Worm (Caenorhabditis elegans) whole organism, young adult: ENCODE data around the gene fbxb-83.

Source experiments
- B0035.1 ChIP-seq: sonication (generic microtip); optimal IDR thresholded peaks from 2 replicates; lab custom pipeline; 2016; ENCODE audit warnings: missing genetic modification characterization, mild to moderate bottlenecking, missing compliant biosample characterization, missing genotype, missing genetic modification reagents
- B0336.3 ChIP-seq: fragments of 200-800 bp; sonication (Bioruptor generic); IDR thresholded peaks from 2 replicates; pipeline ENCODE4 v1.3.6; 2022; ENCODE audit warnings: missing genetic modification characterization, missing compliant biosample characterization
- C06A6.2 ChIP-seq: fragments of 200-800 bp; sonication (Bioruptor generic); conservative IDR thresholded peaks from 2 replicates; pipeline ENCODE4 v1.3.6; 2022; ENCODE audit warnings: missing genetic modification characterization, missing compliant biosample characterization
- D2030.7 ChIP-seq: fragments of 200-800 bp; sonication (Bioruptor generic); IDR thresholded peaks from 2 replicates; pipeline ENCODE4 v1.3.6; 2022; ENCODE audit warnings: missing genetic modification reagents, missing genetic modification characterization, missing compliant biosample characterization
- F10E7.11 ChIP-seq: sonication (generic microtip); optimal IDR thresholded peaks from 2 replicates; lab custom pipeline; 2017; ENCODE audit warnings: mild to moderate bottlenecking, missing genetic modification characterization, moderate library complexity, missing compliant biosample characterization
- F23B12.7 ChIP-seq: sonication (generic microtip); optimal IDR thresholded peaks from 2 replicates; lab custom pipeline; 2017; ENCODE audit warnings: missing genetic modification characterization, mild to moderate bottlenecking, missing compliant biosample characterization, antibody characterized with exemption, moderate library complexity; ENCODE audit not compliant: insufficient read depth
- F37B4.10 ChIP-seq: fragments of 200-800 bp; sonication (Bioruptor generic); IDR thresholded peaks from 2 replicates; pipeline ENCODE4 v1.3.6; 2022; ENCODE audit warnings: missing genetic modification characterization, missing compliant biosample characterization
- F57C9.4 ChIP-seq: sonication (generic microtip); optimal IDR thresholded peaks from 2 replicates; lab custom pipeline; 2017; ENCODE audit warnings: mild to moderate bottlenecking, missing genetic modification characterization, missing compliant biosample characterization
- Y67H2A.10 ChIP-seq: fragments of 200-800 bp; sonication (Bioruptor generic); conservative IDR thresholded peaks from 2 replicates; pipeline ENCODE4 v1.3.6; 2022; ENCODE audit warnings: missing genetic modification reagents, missing genetic modification characterization, missing compliant biosample characterization
- Y95B8A.8 ChIP-seq: fragments of 200-800 bp; sonication (Bioruptor generic); IDR thresholded peaks from 2 replicates; pipeline ENCODE4 v1.3.6; 2022; ENCODE audit warnings: missing genetic modification reagents, missing genetic modification characterization, missing compliant biosample characterization
- atf-7 ChIP-seq: sonication (generic microtip); optimal IDR thresholded peaks from 2 replicates; lab custom pipeline; 2017; ENCODE audit warnings: mild to moderate bottlenecking, missing genetic modification characterization, missing compliant biosample characterization
- attf-3 ChIP-seq: fragments of 200-800 bp; sonication (Bioruptor generic); conservative IDR thresholded peaks from 2 replicates; pipeline ENCODE4 v1.3.6; 2022; ENCODE audit warnings: missing genetic modification reagents, missing genetic modification characterization, missing compliant biosample characterization
- attf-5 ChIP-seq: fragments of 200-800 bp; sonication (Bioruptor generic); optimal IDR thresholded peaks from 2 replicates; lab custom pipeline; 2018; ENCODE audit warnings: mild to moderate bottlenecking, missing genetic modification characterization, missing compliant biosample characterization
- bed-1 ChIP-seq: fragments of 200-800 bp; sonication (Bioruptor generic); IDR thresholded peaks from 2 replicates; pipeline ENCODE4 v1.3.6; 2022; ENCODE audit warnings: missing genetic modification reagents, missing genetic modification characterization, missing compliant biosample characterization
- ceh-40 ChIP-seq: fragments of 200-800 bp; sonication (Bioruptor generic); IDR thresholded peaks from 2 replicates; pipeline ENCODE4 v1.3.6; 2022; ENCODE audit warnings: missing genetic modification characterization, missing compliant biosample characterization
- ceh-79 ChIP-seq: sonication (generic microtip); optimal IDR thresholded peaks from 2 replicates; lab custom pipeline; 2017; ENCODE audit warnings: mild to moderate bottlenecking, missing genetic modification characterization, missing compliant biosample characterization
- ceh-91 ChIP-seq: fragments of 200-800 bp; sonication (Bioruptor generic); IDR thresholded peaks from 2 replicates; pipeline ENCODE4 v1.3.6; 2022; ENCODE audit warnings: missing genetic modification reagents, missing genetic modification characterization, missing compliant biosample characterization
- chd-7 ChIP-seq: sonication (generic microtip); optimal IDR thresholded peaks from 2 replicates; lab custom pipeline; 2016; ENCODE audit warnings: mild to moderate bottlenecking, missing genetic modification characterization, moderate library complexity, missing compliant biosample characterization
- egl-44 ChIP-seq: fragments of 200-800 bp; sonication (Bioruptor generic); IDR thresholded peaks from 2 replicates; pipeline ENCODE4 v1.3.6; 2022; ENCODE audit warnings: missing genetic modification reagents, missing genetic modification characterization, missing compliant biosample characterization
- egrh-3 ChIP-seq: fragments of 200-800 bp; sonication (Bioruptor generic); IDR thresholded peaks from 2 replicates; pipeline ENCODE4 v1.3.6; 2022; ENCODE audit warnings: missing genetic modification reagents, missing genetic modification characterization, missing compliant biosample characterization
- fkh-3 ChIP-seq: sonication (generic microtip); optimal IDR thresholded peaks from 2 replicates; lab custom pipeline; 2016; ENCODE audit warnings: mild to moderate bottlenecking, missing genetic modification characterization, missing compliant biosample characterization
- gei-17 ChIP-seq: fragments of 200-800 bp; sonication (Bioruptor generic); optimal IDR thresholded peaks from 2 replicates; lab custom pipeline; 2018; ENCODE audit warnings: mild to moderate bottlenecking, missing genetic modification characterization, missing compliant biosample characterization
- hmg-1.2 ChIP-seq: fragments of 200-800 bp; sonication (Bioruptor generic); IDR thresholded peaks from 2 replicates; pipeline ENCODE4 v1.3.6; 2022; ENCODE audit warnings: missing genetic modification reagents, missing genetic modification characterization, missing compliant biosample characterization
- let-607 ChIP-seq, 2 experiments: fragments of 200-800 bp in 1 of 2; sonication (Bioruptor generic) in 1 of 2; sonication (generic microtip) in 1 of 2; optimal IDR thresholded peaks; 2 replicates each; lab custom pipeline; 2016 to 2018; ENCODE audit warnings: mild to moderate bottlenecking in 2 of 2, missing compliant biosample characterization in 2 of 2, missing genetic modification characterization in 2 of 2, moderate library complexity in 2 of 2, missing genotype in 1 of 2
- lin-35 ChIP-seq, 3 experiments: fragments of 150-350 bp in 2 of 3; sonication (generic microtip) in 1 of 3; optimal IDR thresholded peaks; 2 replicates each; lab custom pipeline; 2014 to 2018; ENCODE audit warnings: missing biosample characterization in 3 of 3, missing genetic modification characterization in 3 of 3, missing genetic modification reagents in 3 of 3
- lin-40 ChIP-seq: sonication (generic microtip); optimal IDR thresholded peaks from 2 replicates; lab custom pipeline; 2016; ENCODE audit warnings: missing genetic modification characterization, mild to moderate bottlenecking, missing compliant biosample characterization, missing genotype, missing genetic modification reagents
- lsl-1 ChIP-seq: fragments of 200-800 bp; sonication (Bioruptor generic); optimal IDR thresholded peaks from 2 replicates; lab custom pipeline; 2018; ENCODE audit warnings: mild to moderate bottlenecking, missing genetic modification characterization, moderate library complexity, missing compliant biosample characterization
- madf-10 ChIP-seq: sonication (generic microtip); optimal IDR thresholded peaks from 2 replicates; lab custom pipeline; 2016; ENCODE audit warnings: mild to moderate bottlenecking, missing genetic modification characterization, missing compliant biosample characterization
- madf-3 ChIP-seq: fragments of 200-800 bp; sonication (Bioruptor generic); IDR thresholded peaks from 2 replicates; pipeline ENCODE4 v1.3.6; 2022; ENCODE audit warnings: missing genetic modification reagents, missing genetic modification characterization, missing compliant biosample characterization
- madf-6 ChIP-seq: fragments of 200-800 bp; sonication (Bioruptor generic); IDR thresholded peaks from 2 replicates; pipeline ENCODE4 v1.3.6; 2022; ENCODE audit warnings: missing genetic modification reagents, missing genetic modification characterization, missing compliant biosample characterization
- mcd-1 ChIP-seq: fragments of 200-800 bp; sonication (Bioruptor generic); IDR thresholded peaks from 2 replicates; pipeline ENCODE4 v1.3.6; 2022; ENCODE audit warnings: missing genetic modification reagents, missing genetic modification characterization, missing compliant biosample characterization
- mel-28 ChIP-seq: sonication (generic microtip); optimal IDR thresholded peaks from 2 replicates; lab custom pipeline; 2016; ENCODE audit warnings: borderline replicate concordance, mild to moderate bottlenecking, missing genetic modification characterization, missing compliant biosample characterization
- nhr-27 ChIP-seq: fragments of 200-800 bp; sonication (Bioruptor generic); optimal IDR thresholded peaks from 2 replicates; lab custom pipeline; 2018; ENCODE audit warnings: mild to moderate bottlenecking, missing genetic modification characterization, moderate library complexity, missing compliant biosample characterization
- nhr-80 ChIP-seq: sonication (generic microtip); optimal IDR thresholded peaks from 2 replicates; lab custom pipeline; 2016; ENCODE audit warnings: missing genetic modification characterization, missing compliant biosample characterization
- pbrm-1 ChIP-seq: fragments of 200-800 bp; sonication (Bioruptor generic); IDR thresholded peaks from 2 replicates; pipeline ENCODE4 v1.3.6; 2022; ENCODE audit warnings: missing genetic modification reagents, missing genetic modification characterization, missing compliant biosample characterization
- rec-8 ChIP-seq, 2 experiments: sonication (generic microtip); optimal IDR thresholded peaks; 2 replicates each; lab custom pipeline; 2016; ENCODE audit warnings: mild to moderate bottlenecking in 2 of 2, missing genetic modification characterization in 2 of 2, missing genetic modification reagents in 2 of 2, missing genotype in 2 of 2, missing biosample characterization in 1 of 2, missing compliant biosample characterization in 1 of 2, moderate library complexity in 1 of 2
- snpc-1.1 ChIP-seq: sonication (generic microtip); optimal IDR thresholded peaks from 2 replicates; lab custom pipeline; 2017; ENCODE audit warnings: missing genetic modification characterization, mild to moderate bottlenecking, missing compliant biosample characterization, antibody characterized with exemption, moderate library complexity, missing genotype, missing genetic modification reagents; ENCODE audit not compliant: insufficient read depth
- snpc-1.3 ChIP-seq: sonication (generic microtip); optimal IDR thresholded peaks from 2 replicates; lab custom pipeline; 2017; ENCODE audit warnings: missing genetic modification characterization, mild to moderate bottlenecking, missing compliant biosample characterization, antibody characterized with exemption, moderate library complexity, missing genotype, missing genetic modification reagents; ENCODE audit not compliant: insufficient read depth
- snpc-4 ChIP-seq, 5 experiments: fragments of 150-350 bp in 1 of 5; sonication (generic microtip) in 4 of 5; optimal IDR thresholded peaks; 2 replicates each; lab custom pipeline; 2014 to 2018; ENCODE audit warnings: missing genetic modification characterization in 5 of 5, missing biosample characterization in 3 of 5, antibody characterized with exemption in 2 of 5, mild to moderate bottlenecking in 2 of 5, missing compliant biosample characterization in 2 of 5, missing genotype in 2 of 5, moderate library complexity in 2 of 5, missing genetic modification reagents in 1 of 5
- somi-1 ChIP-seq: fragments of 200-800 bp; sonication (Bioruptor generic); optimal IDR thresholded peaks from 2 replicates; lab custom pipeline; 2018; ENCODE audit warnings: mild to moderate bottlenecking, missing genetic modification characterization, missing compliant biosample characterization
- unc-62 ChIP-seq: fragments of 150-350 bp; optimal IDR thresholded peaks from 2 replicates; lab custom pipeline; 2014; ENCODE audit warnings: missing biosample characterization, missing genetic modification reagents, missing genetic modification characterization
- ztf-22 ChIP-seq: fragments of 200-800 bp; sonication (Bioruptor generic); optimal IDR thresholded peaks from 2 replicates; lab custom pipeline; 2018; ENCODE audit warnings: mild to moderate bottlenecking, missing genetic modification characterization, moderate library complexity, missing compliant biosample characterization
- ztf-25 ChIP-seq: fragments of 200-800 bp; sonication (Bioruptor generic); IDR thresholded peaks from 2 replicates; pipeline ENCODE4 v1.3.6; 2022; ENCODE audit warnings: missing genetic modification reagents, missing genetic modification characterization, missing compliant biosample characterization

The fbxb-83 gene

DNA sequence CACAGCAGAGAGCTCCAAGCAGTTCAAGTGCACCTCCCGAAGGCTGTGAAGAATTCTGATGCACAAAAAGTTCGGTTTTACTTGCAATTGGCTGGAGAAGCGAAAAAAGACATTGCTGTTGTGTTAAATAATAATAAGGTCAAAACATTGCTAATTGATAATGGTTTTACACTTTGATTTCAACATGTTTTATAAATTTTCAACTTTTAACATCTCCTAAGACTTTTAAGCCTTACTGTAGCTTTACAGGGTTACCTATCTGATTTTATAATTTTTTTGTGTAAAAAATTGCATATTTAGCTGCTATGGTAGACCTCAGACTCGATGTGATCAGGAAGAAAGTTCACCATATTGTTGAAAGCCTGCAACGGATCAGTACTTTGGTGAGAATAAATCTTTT lies 10.8 kb downstream of the fbxb-83 start, which contains the start of gene pals-25:
Gene pals-25 (plus strand): TSS at position 301 of the 400 bp plus-strand sequence.
- no peak for TF ChIP-seq B0035.1
- TF ChIP-seq attf-3 (GFP tag; lab: Robert Waterston, UW) = no peak
- no peak for TF ChIP-seq F57C9.4 (tag; lab: Kevin White, UChicago)
- TF ChIP-seq gei-17 (GFP tag; lab: Kevin White, UChicago) = no peak
- TF ChIP-seq snpc-1.3 (tag; lab: Kevin White, UChicago) = no peak
- no peak for TF ChIP-seq ceh-91 (GFP tag; lab: Robert Waterston, UW)
- no peak for TF ChIP-seq lin-40 (tag; lab: Kevin White, UChicago)
- no peak for TF ChIP-seq somi-1 (GFP tag; lab: Kevin White, UChicago)
- TF ChIP-seq rec-8 (tag; optimal IDR thresholded peaks at IDR 0.05; lab: Kevin White, UChicago) = no peak
- TF ChIP-seq ceh-79 (tag; lab: Kevin White, UChicago) = no peak
- TF ChIP-seq madf-10 = no peak
- no peak for TF ChIP-seq madf-6
- TF ChIP-seq unc-62 (GFP tag; lab: Kevin White, UChicago) = no peak
- no peak for TF ChIP-seq madf-3 (GFP tag; lab: Robert Waterston, UW)
- TF ChIP-seq D2030.7 (GFP tag; lab: Robert Waterston, UW) = no peak
- no peak for TF ChIP-seq fkh-3
- TF ChIP-seq lsl-1 = no peak
- TF ChIP-seq B0336.3 = no peak
- TF ChIP-seq pbrm-1 (GFP tag; lab: Robert Waterston, UW) = no peak
- TF ChIP-seq chd-7 (tag; lab: Kevin White, UChicago) = no peak

DNA sequence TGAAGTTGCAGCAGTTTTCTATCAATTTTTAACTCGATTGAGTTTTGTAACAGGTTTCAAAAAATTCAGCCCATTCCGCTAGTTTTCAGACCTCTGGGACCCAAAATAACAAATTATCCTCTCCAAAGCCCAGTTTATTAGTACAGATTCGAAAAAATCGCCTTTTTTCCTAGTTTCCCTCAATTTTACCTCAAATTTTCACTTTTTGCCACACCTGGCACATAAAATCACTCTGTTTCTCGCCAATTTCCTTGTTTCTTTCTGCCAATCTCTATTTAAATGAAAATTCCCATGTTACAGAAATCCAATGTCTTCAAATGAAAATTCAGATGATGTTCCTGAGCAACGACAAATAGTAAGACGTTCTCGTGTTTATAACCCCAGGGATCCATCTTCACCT lies 12.9 kb downstream of the fbxb-83 start, which contains the start of gene pals-22:
Gene pals-22 (plus strand): TSS at position 301 of the 400 bp plus-strand sequence.
- TF ChIP-seq B0035.1 (no peak), snpc-4 (GFP tag; optimal IDR thresholded peaks at IDR 0.05; lab: Kevin White, UChicago) (no peak), snpc-4 (tag; optimal IDR thresholded peaks at IDR 0.05; lab: Kevin White, UChicago) (no peak), snpc-1.1 (tag; lab: Kevin White, UChicago) (no peak), F23B12.7 (tag; lab: Kevin White, UChicago) (no peak), egrh-3 (no peak), egl-44 (GFP tag; lab: Robert Waterston, UW) (no peak), ztf-22 (GFP tag; lab: Kevin White, UChicago) (no peak), nhr-80 (no peak), fkh-3 (no peak), attf-3 (GFP tag; lab: Robert Waterston, UW) (no peak), F37B4.10 (GFP tag; lab: Robert Waterston, UW) (no peak), C06A6.2 (no peak), atf-7 (tag; lab: Kevin White, UChicago) (no peak), hmg-1.2 (GFP tag; lab: Robert Waterston, UW) (no peak), somi-1 (GFP tag; lab: Kevin White, UChicago) (no peak), Y95B8A.8 (GFP tag; lab: Robert Waterston, UW) (no peak), ztf-25 (GFP tag; lab: Robert Waterston, UW) (no peak), let-607 (tag; optimal IDR thresholded peaks at IDR 0.05; lab: Kevin White, UChicago) (no peak), nhr-27 (tag; lab: Kevin White, UChicago) (no peak)

DNA sequence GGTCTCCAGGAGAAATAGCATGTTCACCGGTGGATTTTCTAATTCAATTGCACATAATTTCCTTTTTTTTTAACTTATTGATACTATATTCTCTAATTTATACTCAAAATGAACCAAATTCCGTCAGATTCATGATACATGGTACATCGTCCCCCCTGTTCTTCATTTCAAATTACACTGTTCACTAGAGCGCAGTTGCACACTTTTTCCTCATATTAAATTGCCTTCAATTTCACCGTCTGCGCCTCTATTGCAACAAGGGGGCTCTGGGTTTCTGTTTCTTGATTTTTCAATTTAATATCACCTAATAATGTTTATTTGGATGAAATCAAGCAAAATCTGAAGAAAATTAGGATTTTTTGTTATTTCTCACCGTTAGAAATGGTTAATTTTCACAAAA lies 13.4 kb downstream of the fbxb-83 start:
- TF ChIP-seq mel-28 (tag; lab: Kevin White, UChicago) (no peak), attf-5 (GFP tag; lab: Kevin White, UChicago) (peak; percentile 54), nhr-80 (peak; percentile 7), hmg-1.2 (GFP tag; lab: Robert Waterston, UW) (peak; percentile 62; the same call in 1 of the 2 replicates), let-607 (tag; optimal IDR thresholded peaks at IDR 0.05; lab: Kevin White, UChicago) (no peak), snpc-1.3 (tag; lab: Kevin White, UChicago) (no peak), ceh-40 (GFP tag; lab: Robert Waterston, UW) (no peak), F10E7.11 (no peak), lin-35 (GFP tag; optimal IDR thresholded peaks at IDR 0.05; lab: Kevin White, UChicago) (peak in 1 of 3 experiments; percentile 28), Y67H2A.10 (GFP tag; lab: Robert Waterston, UW) (no peak), mcd-1 (GFP tag; lab: Robert Waterston, UW) (peak; percentile 81), bed-1 (GFP tag; lab: Robert Waterston, UW) (no peak)
- TF ChIP-seq, all 124 proteins: peak for 5
